Worm (Caenorhabditis elegans) whole organism, young adult: Measurements from ENCODE around the gene K08D8.9.

Source experiments
- B0336.3 ChIP-seq: fragments of 200-800 bp; sonication (Bioruptor generic); IDR thresholded peaks from 2 replicates; pipeline ENCODE4 v1.3.6; 2022; ENCODE audit warnings: missing genetic modification characterization, missing compliant biosample characterization
- ceh-91 ChIP-seq: fragments of 200-800 bp; sonication (Bioruptor generic); IDR thresholded peaks from 2 replicates; pipeline ENCODE4 v1.3.6; 2022; ENCODE audit warnings: missing genetic modification reagents, missing genetic modification characterization, missing compliant biosample characterization
- pha-4 ChIP-seq: fragments of 150-350 bp; sonication (generic microtip); optimal IDR thresholded peaks from 2 replicates; lab custom pipeline; 2014; ENCODE audit warnings: missing biosample characterization, missing genetic modification reagents, missing genetic modification characterization
- somi-1 ChIP-seq: fragments of 200-800 bp; sonication (Bioruptor generic); optimal IDR thresholded peaks from 2 replicates; lab custom pipeline; 2018; ENCODE audit warnings: mild to moderate bottlenecking, missing genetic modification characterization, missing compliant biosample characterization

- TF ChIP-seq B0336.3 (GFP tag; lab: Robert Waterston, UW) (no peak), ceh-91 (GFP tag; lab: Robert Waterston, UW) (no peak), pha-4 (tag; lab: Kevin White, UChicago) (no peak), somi-1 (GFP tag; lab: Kevin White, UChicago) (no peak)
Observed at ce11 chrIV:12921027-12921426, 21.5 kb downstream of the K08D8.9 start, which contains the start of gene C32H11.4.
